Fruit fly (Drosophila melanogaster): Measurements from ENCODE around the gene Gal.

Gal gene

DNA sequence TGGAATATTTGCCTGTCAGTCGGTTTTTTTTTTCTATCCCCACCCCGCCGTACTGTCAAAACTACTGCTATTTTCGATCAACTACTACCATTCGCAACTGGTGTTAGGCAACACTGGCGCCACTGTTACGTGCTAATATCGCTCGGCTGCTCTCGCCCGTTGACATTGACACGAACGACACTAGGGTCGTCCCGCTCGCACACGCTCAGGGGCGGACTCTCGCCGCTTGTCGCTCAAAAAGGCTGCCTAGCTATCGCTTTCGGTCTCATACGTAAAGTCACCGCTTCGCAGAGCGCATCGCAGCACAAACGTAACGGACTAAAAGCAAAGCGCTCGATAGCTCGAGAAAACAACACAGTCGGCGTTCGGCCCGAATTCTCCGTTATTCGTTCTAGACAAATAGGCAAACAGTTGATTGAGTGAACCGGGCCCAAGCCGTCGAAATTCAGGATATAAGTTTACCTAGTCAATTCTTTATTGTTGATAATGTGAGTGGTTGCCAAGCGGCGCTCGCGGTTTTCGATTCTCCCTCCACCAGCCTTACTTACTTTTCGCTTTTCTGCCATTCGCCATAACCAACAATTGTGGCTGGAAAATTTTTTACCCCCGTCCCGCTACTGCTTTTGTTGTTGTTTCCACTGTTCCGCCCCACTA lies 24.2 kb downstream of the Gal start:
- TF ChIP-seq N (GFP tag; optimal IDR thresholded peaks at IDR 0.05) (no peak), Vsx2 (GFP tag; optimal IDR thresholded peaks at IDR 0.05; ENCODE audit: partially characterized antibody) (no peak), rgr (GFP tag; optimal IDR thresholded peaks at IDR 0.05) (peak; percentile 70), Sp1 (GFP tag; optimal IDR thresholded peaks at IDR 0.05) (peak; percentile 73), dl (GFP tag; optimal IDR thresholded peaks at IDR 0.05; ENCODE audit: insufficient read depth in 1 of 2, partially characterized antibody in 2 of 2) (peak in 1 of 2 experiments; percentile 46), OdsH (GFP tag; optimal IDR thresholded peaks at IDR 0.05) (peak; percentile 38), GATAd (GFP tag; optimal IDR thresholded peaks at IDR 0.05) (no peak), Jra (GFP tag; optimal IDR thresholded peaks at IDR 0.05) (peak; percentile 73), foxo (GFP tag; optimal IDR thresholded peaks at IDR 0.05) (peak; percentile 47 to 67), Dif (GFP tag; optimal IDR thresholded peaks at IDR 0.05; ENCODE audit: partially characterized antibody) (peak; percentile 79), jim (GFP tag; optimal IDR thresholded peaks at IDR 0.05) (no peak), CG32264 (GFP tag; optimal IDR thresholded peaks at IDR 0.05) (no peak), Rel (GFP tag; optimal IDR thresholded peaks at IDR 0.05) (peak; percentile 32), Rel (tag; optimal IDR thresholded peaks at IDR 0.05) (peak; percentile 75), HLH106 (tag; optimal IDR thresholded peaks at IDR 0.05) (peak; percentile 37), Hr78 (GFP tag; optimal IDR thresholded peaks at IDR 0.05) (no peak), woc (GFP tag; optimal IDR thresholded peaks at IDR 0.05) (no peak), lola (GFP tag; optimal IDR thresholded peaks at IDR 0.05) (no peak), h (GFP tag; optimal IDR thresholded peaks at IDR 0.05) (peak; percentile 72), fru (GFP tag; optimal IDR thresholded peaks at IDR 0.05) (peak; percentile 52), usp (GFP tag; optimal IDR thresholded peaks at IDR 0.05) (no peak), brk (GFP tag; optimal IDR thresholded peaks at IDR 0.05) (no peak), dsf (GFP tag; optimal IDR thresholded peaks at IDR 0.05; ENCODE audit: borderline replicate concordance) (no peak), sage (GFP tag; optimal IDR thresholded peaks at IDR 0.05) (no peak), Abd-B (GFP tag; optimal IDR thresholded peaks at IDR 0.05) (no peak), Hnf4 (GFP tag; optimal IDR thresholded peaks at IDR 0.05) (peak; percentile 78), psq (GFP tag; optimal IDR thresholded peaks at IDR 0.05) (peak; percentile 32), CG9705 (GFP tag; optimal IDR thresholded peaks at IDR 0.05) (peak; percentile 11), ey (GFP tag; optimal IDR thresholded peaks at IDR 0.05) (peak; percentile 1), br (GFP tag; optimal IDR thresholded peaks at IDR 0.05) (peak; percentile 73), Dfd (GFP tag; optimal IDR thresholded peaks at IDR 0.05) (no peak), Myc (optimal IDR thresholded peaks at IDR 0.05) (no peak), CrebA (GFP tag; optimal IDR thresholded peaks at IDR 0.05; ENCODE audit: borderline replicate concordance) (no peak), dmrt93B (GFP tag; optimal IDR thresholded peaks at IDR 0.05) (no peak), Hr83 (GFP tag; optimal IDR thresholded peaks at IDR 0.05; ENCODE audit: poor library complexity, severe bottlenecking) (peak; percentile 64), sv (GFP tag; optimal IDR thresholded peaks at IDR 0.05) (peak; percentile 27), tai (GFP tag; optimal IDR thresholded peaks at IDR 0.05) (no peak), pan (optimal IDR thresholded peaks at IDR 0.05) (no peak), Mio (GFP tag; optimal IDR thresholded peaks at IDR 0.05) (no peak)

DNA sequence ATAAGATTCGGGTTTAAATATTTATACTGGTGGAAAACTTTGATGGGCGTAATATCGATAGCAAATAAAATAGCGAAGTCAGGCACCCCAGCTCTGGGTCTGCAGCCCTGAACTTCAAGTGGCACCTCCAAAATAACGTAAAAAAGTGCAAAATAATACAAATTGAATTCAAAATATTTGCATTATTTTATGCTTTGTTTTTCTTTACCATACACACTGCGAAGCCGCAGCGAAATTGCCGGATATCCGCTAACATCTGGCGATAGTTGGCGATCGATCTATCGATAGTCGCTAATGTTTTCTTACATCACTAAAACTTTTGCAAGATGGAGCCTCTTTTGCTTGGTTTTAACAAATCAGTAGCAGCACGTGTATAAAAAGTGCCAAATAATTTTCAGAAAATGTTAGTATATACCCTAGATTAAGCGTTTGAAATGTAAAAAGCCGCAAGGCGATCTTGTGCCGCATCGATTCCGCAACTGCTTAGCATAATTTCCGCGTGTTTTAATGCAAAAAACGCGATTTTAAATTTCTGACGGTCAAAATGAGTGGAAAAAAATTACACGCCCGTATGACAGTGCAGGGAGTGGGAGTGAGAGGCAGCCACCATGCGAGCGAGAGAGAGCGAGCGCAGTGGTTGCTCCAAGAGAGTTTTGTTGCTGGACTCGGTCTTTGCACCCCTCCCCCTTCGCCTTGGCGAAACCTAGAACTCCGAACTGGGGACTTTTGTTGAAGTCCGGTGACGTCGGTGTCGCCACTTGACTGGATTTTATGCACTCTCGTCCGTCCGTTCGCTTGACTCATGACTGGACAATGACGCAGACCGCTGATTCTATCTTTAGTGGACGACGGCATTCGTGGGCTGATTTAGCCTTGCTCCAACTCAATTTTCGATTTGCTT lies 24.9 kb downstream of the Gal start, which contains the start of gene eIF4A:
TSS of gene eIF4A (plus strand) at position 332 of the 901 bp plus-strand sequence.
- TF ChIP-seq Dif (GFP tag; optimal IDR thresholded peaks at IDR 0.05; ENCODE audit: partially characterized antibody) (peak; percentile 91), lola (GFP tag; optimal IDR thresholded peaks at IDR 0.05) (no peak), Myc (optimal IDR thresholded peaks at IDR 0.05) (no peak), br (GFP tag; optimal IDR thresholded peaks at IDR 0.05) (no peak), Dfd (GFP tag; optimal IDR thresholded peaks at IDR 0.05) (no peak), Sp1 (GFP tag; optimal IDR thresholded peaks at IDR 0.05) (no peak), rgr (GFP tag; optimal IDR thresholded peaks at IDR 0.05) (peak; percentile 0), GATAd (GFP tag; optimal IDR thresholded peaks at IDR 0.05) (no peak), N (GFP tag; optimal IDR thresholded peaks at IDR 0.05) (no peak), CG9705 (GFP tag; optimal IDR thresholded peaks at IDR 0.05) (peak; percentile 5), brk (GFP tag; optimal IDR thresholded peaks at IDR 0.05) (no peak), Jra (GFP tag; optimal IDR thresholded peaks at IDR 0.05) (no peak), ey (GFP tag; optimal IDR thresholded peaks at IDR 0.05) (no peak), tai (GFP tag; optimal IDR thresholded peaks at IDR 0.05) (peak; percentile 21), dsf (GFP tag; optimal IDR thresholded peaks at IDR 0.05; ENCODE audit: borderline replicate concordance) (no peak), HLH106 (tag; optimal IDR thresholded peaks at IDR 0.05) (peak; percentile 14), Abd-B (GFP tag; optimal IDR thresholded peaks at IDR 0.05) (no peak), Rel (GFP tag; optimal IDR thresholded peaks at IDR 0.05) (no peak), Rel (tag; optimal IDR thresholded peaks at IDR 0.05) (peak; percentile 100), CG32264 (GFP tag; optimal IDR thresholded peaks at IDR 0.05) (no peak), pan (optimal IDR thresholded peaks at IDR 0.05) (no peak), Hr83 (GFP tag; optimal IDR thresholded peaks at IDR 0.05; ENCODE audit: poor library complexity, severe bottlenecking) (no peak), psq (GFP tag; optimal IDR thresholded peaks at IDR 0.05) (no peak), sage (GFP tag; optimal IDR thresholded peaks at IDR 0.05) (no peak), CrebA (GFP tag; optimal IDR thresholded peaks at IDR 0.05; ENCODE audit: borderline replicate concordance) (no peak), jim (GFP tag; optimal IDR thresholded peaks at IDR 0.05) (no peak), foxo (GFP tag; optimal IDR thresholded peaks at IDR 0.05) (no peak), dmrt93B (GFP tag; optimal IDR thresholded peaks at IDR 0.05) (peak; percentile 50), h (GFP tag; optimal IDR thresholded peaks at IDR 0.05) (no peak), Mio (GFP tag; optimal IDR thresholded peaks at IDR 0.05) (no peak), Hnf4 (GFP tag; optimal IDR thresholded peaks at IDR 0.05) (no peak), dl (GFP tag; optimal IDR thresholded peaks at IDR 0.05; ENCODE audit: insufficient read depth in 1 of 2, partially characterized antibody in 2 of 2) (peak; percentile 70 to 84), sv (GFP tag; optimal IDR thresholded peaks at IDR 0.05) (no peak), Vsx2 (GFP tag; optimal IDR thresholded peaks at IDR 0.05; ENCODE audit: partially characterized antibody) (no peak), OdsH (GFP tag; optimal IDR thresholded peaks at IDR 0.05) (no peak), usp (GFP tag; optimal IDR thresholded peaks at IDR 0.05) (no peak), woc (GFP tag; optimal IDR thresholded peaks at IDR 0.05) (no peak), fru (GFP tag; optimal IDR thresholded peaks at IDR 0.05) (no peak), Hr78 (GFP tag; optimal IDR thresholded peaks at IDR 0.05) (no peak)
